Worm (Caenorhabditis elegans) whole organism, early embryonic: ENCODE results near the gene Y53F4B.26.
"Not testable (repeated sequence)": the region's sequence is repeated elsewhere in the genome, so short reads cannot be mapped to it uniquely, and the experiment has no call there.

Experiments
- B0310.2 ChIP-seq: sonication (generic microtip); optimal IDR thresholded peaks from 2 replicates; lab custom pipeline; 2016; ENCODE audit warnings: mild to moderate bottlenecking, missing genetic modification characterization, missing compliant biosample characterization
- F13C5.2 ChIP-seq: sonication (generic microtip); optimal IDR thresholded peaks from 2 replicates; lab custom pipeline; 2017; ENCODE audit warnings: mild to moderate bottlenecking, missing genetic modification characterization, inconsistent platforms, missing compliant biosample characterization
- aly-1 ChIP-seq: sonication (generic microtip); optimal IDR thresholded peaks from 2 replicates; lab custom pipeline; 2016; ENCODE audit warnings: missing genetic modification characterization, missing compliant biosample characterization
- ama-1 ChIP-seq: fragments of 150-350 bp; optimal IDR thresholded peaks from 2 replicates; lab custom pipeline; 2014
- ceh-13 ChIP-seq: fragments of 200-800 bp; sonication (Bioruptor generic); optimal IDR thresholded peaks from 2 replicates; lab custom pipeline; 2018; ENCODE audit warnings: mild to moderate bottlenecking, missing genetic modification characterization, missing compliant biosample characterization
- ceh-36 ChIP-seq: sonication (generic microtip); optimal IDR thresholded peaks from 2 replicates; lab custom pipeline; 2016; ENCODE audit warnings: missing genetic modification characterization, inconsistent platforms, missing compliant biosample characterization
- ets-7 ChIP-seq: sonication (generic microtip); optimal IDR thresholded peaks from 2 replicates; lab custom pipeline; 2016; ENCODE audit warnings: missing genotype, missing genetic modification characterization, missing compliant biosample characterization
- flt-1 ChIP-seq: fragments of 200-800 bp; sonication (Bioruptor generic); IDR thresholded peaks from 2 replicates; pipeline ENCODE4 v1.3.6; 2022; ENCODE audit warnings: missing genetic modification characterization, missing compliant biosample characterization
- hmbx-1 ChIP-seq: sonication (generic microtip); optimal IDR thresholded peaks from 2 replicates; lab custom pipeline; 2016; ENCODE audit warnings: mild to moderate bottlenecking, missing genetic modification characterization, missing compliant biosample characterization
- hmg-4 ChIP-seq: fragments of 200-800 bp; sonication (Bioruptor generic); optimal IDR thresholded peaks from 2 replicates; lab custom pipeline; 2018; ENCODE audit warnings: mild to moderate bottlenecking, missing genetic modification characterization, missing compliant biosample characterization
- hnd-1 ChIP-seq: sonication (generic microtip); optimal IDR thresholded peaks from 2 replicates; lab custom pipeline; 2016; ENCODE audit warnings: missing genetic modification characterization, missing compliant biosample characterization
- pes-1 ChIP-seq: fragments of 200-800 bp; sonication (Bioruptor generic); IDR thresholded peaks from 2 replicates; pipeline ENCODE4 v1.3.6; 2022; ENCODE audit warnings: missing genetic modification reagents, missing genetic modification characterization, missing compliant biosample characterization
- scrt-1 ChIP-seq: fragments of 200-800 bp; sonication (Bioruptor generic); IDR thresholded peaks from 2 replicates; pipeline ENCODE4 v1.3.6; 2022; ENCODE audit warnings: missing genetic modification characterization, missing compliant biosample characterization
- sea-1 ChIP-seq: fragments of 200-800 bp; sonication (Bioruptor generic); conservative IDR thresholded peaks from 2 replicates; pipeline ENCODE4 v1.3.6; 2022; ENCODE audit warnings: missing genetic modification characterization, missing compliant biosample characterization
- tbx-11 ChIP-seq: fragments of 200-800 bp; sonication (Bioruptor generic); IDR thresholded peaks from 2 replicates; pipeline ENCODE4 v1.3.6; 2022; ENCODE audit warnings: missing genetic modification characterization, missing compliant biosample characterization
- tbx-37 ChIP-seq: fragments of 200-800 bp; sonication (Bioruptor generic); conservative IDR thresholded peaks from 2 replicates; pipeline ENCODE4 v1.3.6; 2022; ENCODE audit warnings: missing genetic modification reagents, missing genetic modification characterization, missing compliant biosample characterization
- tra-4 ChIP-seq: sonication (generic microtip); optimal IDR thresholded peaks from 2 replicates; lab custom pipeline; 2017; ENCODE audit warnings: missing genetic modification characterization, missing compliant biosample characterization

The Y53F4B.26 gene

ce11 chrII:15140881-15141280 is at the start of gene Y53F4B.26:
Gene Y53F4B.26, minus strand, starts transcription at chrII:15140981.
- TF ChIP-seq tbx-37, ama-1, hmg-4: not testable (repeated sequence)

- TF ChIP-seq ceh-36 (tag; lab: Kevin White, UChicago): no peak
- no peak for TF ChIP-seq ets-7 (tag; lab: Kevin White, UChicago)
These were observed 49.2 kb upstream of the Y53F4B.26 start for ce11 chrII:15189956-15190355.

- TF ChIP-seq tbx-11 (GFP tag; lab: Robert Waterston, UW) (no peak), sea-1 (GFP tag; lab: Robert Waterston, UW) (no peak), F13C5.2 (no peak), hmbx-1 (no peak)
These were observed 44.5 kb upstream of the Y53F4B.26 start, which contains the start of gene gst-35 for ce11 chrII:15185289-15185688. Gene gst-35, minus strand, starts transcription at chrII:15185389.

ce11 chrII:15183139-15183538 is 42.4 kb upstream of the Y53F4B.26 start, which contains the start of gene gst-34:
Gene gst-34, minus strand, starts transcription at chrII:15183239.
- TF ChIP-seq tra-4 (no peak), pes-1 (GFP tag; lab: Robert Waterston, UW) (no peak), ets-7 (tag; lab: Kevin White, UChicago) (no peak), aly-1 (tag; lab: Kevin White, UChicago) (no peak), hmg-4 (no peak), ama-1 (no peak), flt-1 (GFP tag; lab: Robert Waterston, UW) (no peak), F13C5.2 (no peak), ceh-13 (GFP tag; lab: Kevin White, UChicago) (no peak), tbx-37 (no peak)

- TF ChIP-seq scrt-1 (GFP tag; lab: Robert Waterston, UW) (no peak), flt-1 (GFP tag; lab: Robert Waterston, UW) (no peak), hnd-1 (tag; lab: Kevin White, UChicago) (no peak), F13C5.2 (no peak), ama-1 (no peak), tbx-37 (no peak), hmg-4 (no peak)
These were observed 37.7 kb upstream of the Y53F4B.26 start, which contains the start of gene gst-32 for ce11 chrII:15178494-15178893. Gene gst-32, minus strand, starts transcription at chrII:15178594.

ce11 chrII:15175643-15176042 is 34.9 kb upstream of the Y53F4B.26 start, which contains the start of gene Y53F4B.36:
Gene Y53F4B.36, plus strand, starts transcription at chrII:15175943.
- TF ChIP-seq hnd-1 (tag; lab: Kevin White, UChicago): no peak
- no peak for TF ChIP-seq sea-1 (GFP tag; lab: Robert Waterston, UW)
- TF ChIP-seq aly-1 (tag; lab: Kevin White, UChicago): no peak

- TF ChIP-seq flt-1 (GFP tag; lab: Robert Waterston, UW) (no peak), tra-4 (no peak), scrt-1 (GFP tag; lab: Robert Waterston, UW) (no peak), pes-1 (GFP tag; lab: Robert Waterston, UW) (no peak), hnd-1 (tag; lab: Kevin White, UChicago) (no peak), aly-1 (tag; lab: Kevin White, UChicago) (no peak), hmg-4 (no peak), ceh-36 (tag; lab: Kevin White, UChicago) (no peak), B0310.2 (tag; lab: Kevin White, UChicago) (no peak), sea-1 (GFP tag; lab: Robert Waterston, UW) (no peak), tbx-11 (GFP tag; lab: Robert Waterston, UW) (no peak), tbx-37 (no peak), ceh-13 (GFP tag; lab: Kevin White, UChicago) (no peak), hmbx-1 (no peak), ets-7 (tag; lab: Kevin White, UChicago) (no peak), F13C5.2 (no peak), ama-1 (no peak)
These were observed 34.3 kb upstream of the Y53F4B.26 start, which contains the start of gene gst-31 for ce11 chrII:15174915-15175548. Gene gst-31, minus strand, starts transcription at chrII:15174965.

ce11 chrII:15173174-15173573 is 32.4 kb upstream of the Y53F4B.26 start:
- TF ChIP-seq F13C5.2 (no peak), ceh-13 (GFP tag; lab: Kevin White, UChicago) (no peak), hnd-1 (tag; lab: Kevin White, UChicago) (no peak), tra-4 (no peak), ets-7 (tag; lab: Kevin White, UChicago) (no peak), scrt-1 (GFP tag; lab: Robert Waterston, UW) (no peak), hmg-4 (no peak), ama-1 (no peak), pes-1 (GFP tag; lab: Robert Waterston, UW) (no peak), aly-1 (tag; lab: Kevin White, UChicago) (no peak), ceh-36 (tag; lab: Kevin White, UChicago) (no peak), tbx-37 (no peak), sea-1 (GFP tag; lab: Robert Waterston, UW) (no peak)

- TF ChIP-seq tra-4; ceh-36 (tag; lab: Kevin White, UChicago); ceh-13 (GFP tag; lab: Kevin White, UChicago): not testable (repeated sequence)
These were observed 31.0 kb upstream of the Y53F4B.26 start, which contains the start of gene gst-39 for ce11 chrII:15171816-15172215. Gene gst-39, minus strand, starts transcription at chrII:15171916.
